Worm (Caenorhabditis elegans) whole organism, mixed stage, embryonic: Measurements from ENCODE around the gene B0478.3.

Experiments
- M03D4.4 ChIP-seq: sonication (generic microtip); optimal IDR thresholded peaks from 2 replicates; lab custom pipeline; 2017; ENCODE audit warnings: mild to moderate bottlenecking, missing genetic modification characterization, missing compliant biosample characterization
- bed-3 ChIP-seq: fragments of 200-800 bp; sonication (Bioruptor generic); optimal IDR thresholded peaks from 3 replicates; lab custom pipeline; 2018; ENCODE audit warnings: mild to moderate bottlenecking, missing genetic modification characterization, moderate library complexity, missing compliant biosample characterization
- blmp-1 ChIP-seq: fragments of 150-350 bp; optimal IDR thresholded peaks from 2 replicates; lab custom pipeline; 2014; ENCODE audit warnings: missing biosample characterization, missing genetic modification characterization
- ceh-43 ChIP-seq: fragments of 200-800 bp; sonication (Bioruptor generic); optimal IDR thresholded peaks from 2 replicates; lab custom pipeline; 2018; ENCODE audit warnings: mild to moderate bottlenecking, missing genetic modification characterization, moderate library complexity, missing compliant biosample characterization
- ceh-83 ChIP-seq: fragments of 200-800 bp; sonication (Bioruptor generic); optimal IDR thresholded peaks from 2 replicates; lab custom pipeline; 2018; ENCODE audit warnings: mild to moderate bottlenecking, missing genetic modification characterization, missing compliant biosample characterization
- ces-1 ChIP-seq: fragments of 150-350 bp; optimal IDR thresholded peaks from 2 replicates; lab custom pipeline; 2014; ENCODE audit warnings: missing biosample characterization, missing genetic modification reagents, missing genetic modification characterization
- cnd-1 ChIP-seq: fragments of 200-800 bp; sonication (Bioruptor generic); optimal IDR thresholded peaks from 2 replicates; lab custom pipeline; 2018; ENCODE audit warnings: mild to moderate bottlenecking, missing genetic modification characterization, missing compliant biosample characterization
- drap-1 ChIP-seq: fragments of 200-800 bp; sonication (Bioruptor generic); optimal IDR thresholded peaks from 3 replicates; lab custom pipeline; 2018; ENCODE audit warnings: mild to moderate bottlenecking, missing genetic modification characterization, missing compliant biosample characterization
- elt-1 ChIP-seq: sonication (generic microtip); optimal IDR thresholded peaks from 2 replicates; lab custom pipeline; 2017; ENCODE audit warnings: missing genetic modification characterization, mild to moderate bottlenecking, missing compliant biosample characterization, antibody characterized with exemption, moderate library complexity, borderline replicate concordance; ENCODE audit not compliant: insufficient read depth
- elt-3 ChIP-seq: fragments of 150-350 bp; optimal IDR thresholded peaks from 2 replicates; lab custom pipeline; 2014; ENCODE audit warnings: missing biosample characterization, missing genetic modification characterization
- flh-1 ChIP-seq: fragments of 200-800 bp; sonication (Bioruptor generic); optimal IDR thresholded peaks from 2 replicates; lab custom pipeline; 2018; ENCODE audit warnings: mild to moderate bottlenecking, missing genetic modification characterization, moderate library complexity, missing compliant biosample characterization
- ham-2 ChIP-seq: fragments of 200-800 bp; sonication (Bioruptor generic); optimal IDR thresholded peaks from 2 replicates; lab custom pipeline; 2018; ENCODE audit warnings: mild to moderate bottlenecking, missing genetic modification characterization, missing compliant biosample characterization
- hlh-1 ChIP-seq: fragments of 150-350 bp; optimal IDR thresholded peaks from 2 replicates; lab custom pipeline; 2014; ENCODE audit warnings: missing biosample characterization, missing genetic modification reagents, missing genetic modification characterization
- lin-13 ChIP-seq: fragments of 150-350 bp; optimal IDR thresholded peaks from 2 replicates; lab custom pipeline; 2014; ENCODE audit warnings: missing biosample characterization, missing genetic modification characterization
- lin-32 ChIP-seq: fragments of 200-800 bp; sonication (Bioruptor generic); optimal IDR thresholded peaks from 2 replicates; lab custom pipeline; 2018; ENCODE audit warnings: mild to moderate bottlenecking, missing genetic modification characterization, missing compliant biosample characterization
- lsy-2 ChIP-seq: fragments of 150-350 bp; optimal IDR thresholded peaks from 2 replicates; lab custom pipeline; 2014; ENCODE audit warnings: missing biosample characterization, missing genetic modification characterization
- mab-5 ChIP-seq: fragments of 150-350 bp; optimal IDR thresholded peaks from 2 replicates; lab custom pipeline; 2014; ENCODE audit warnings: missing biosample characterization, missing genetic modification characterization
- mep-1 ChIP-seq: fragments of 150-350 bp; optimal IDR thresholded peaks from 2 replicates; lab custom pipeline; 2017; ENCODE audit warnings: missing biosample characterization, missing genetic modification reagents, missing genetic modification characterization, inconsistent platforms
- mls-2 ChIP-seq: sonication (generic microtip); optimal IDR thresholded peaks from 2 replicates; lab custom pipeline; 2016; ENCODE audit warnings: mild to moderate bottlenecking, missing genetic modification characterization, moderate library complexity, missing compliant biosample characterization
- nhr-12 ChIP-seq: fragments of 150-350 bp; optimal IDR thresholded peaks from 2 replicates; lab custom pipeline; 2014; ENCODE audit warnings: missing biosample characterization, missing genetic modification characterization
- nhr-2 ChIP-seq: fragments of 150-350 bp; optimal IDR thresholded peaks from 2 replicates; lab custom pipeline; 2014; ENCODE audit warnings: missing biosample characterization, missing genetic modification characterization
- nhr-237 ChIP-seq: fragments of 150-350 bp; optimal IDR thresholded peaks from 2 replicates; lab custom pipeline; 2014; ENCODE audit warnings: missing biosample characterization, missing genetic modification characterization
- nhr-76 ChIP-seq: sonication (generic microtip); optimal IDR thresholded peaks from 2 replicates; lab custom pipeline; 2017; ENCODE audit warnings: missing biosample characterization, missing genetic modification characterization
- pha-4 ChIP-seq: fragments of 150-350 bp; optimal IDR thresholded peaks from 2 replicates; lab custom pipeline; 2018; ENCODE audit warnings: missing biosample characterization, missing genetic modification reagents, missing genetic modification characterization
- sem-2 ChIP-seq: fragments of 200-800 bp; sonication (Bioruptor generic); optimal IDR thresholded peaks from 2 replicates; lab custom pipeline; 2018; ENCODE audit warnings: mild to moderate bottlenecking, missing genetic modification characterization, missing compliant biosample characterization
- snpc-4 ChIP-seq: fragments of 150-350 bp; optimal IDR thresholded peaks from 2 replicates; lab custom pipeline; 2014; ENCODE audit warnings: missing biosample characterization, missing genetic modification characterization
- sptf-1 ChIP-seq: sonication (generic microtip); optimal IDR thresholded peaks from 2 replicates; lab custom pipeline; 2017; ENCODE audit warnings: mild to moderate bottlenecking, missing genetic modification characterization, moderate library complexity, missing compliant biosample characterization
- unc-120 ChIP-seq: sonication (generic microtip); optimal IDR thresholded peaks from 2 replicates; lab custom pipeline; 2017; ENCODE audit warnings: missing genetic modification characterization, missing compliant biosample characterization; ENCODE audit not compliant: poor library complexity, severe bottlenecking
- unc-39 ChIP-seq: fragments of 150-350 bp; optimal IDR thresholded peaks from 2 replicates; lab custom pipeline; 2014; ENCODE audit warnings: missing biosample characterization, missing genetic modification characterization
- ztf-11 ChIP-seq: fragments of 150-350 bp; optimal IDR thresholded peaks from 2 replicates; lab custom pipeline; 2014; ENCODE audit warnings: missing biosample characterization, missing genetic modification characterization

Gene B0478.3

ce11 chrIV:6928417-6928816 is 36.0 kb downstream of the B0478.3 start, which contains the start of gene cest-6:
Gene cest-6 (minus strand): TSS chrIV:6928517.
- no peak for TF ChIP-seq snpc-4
- no peak for TF ChIP-seq elt-3 (tag; lab: Kevin White, UChicago)
- no peak for TF ChIP-seq lin-13 (tag; lab: Kevin White, UChicago)
- no peak for TF ChIP-seq drap-1
- no peak for TF ChIP-seq blmp-1
- TF ChIP-seq mab-5 (tag; lab: Kevin White, UChicago): no peak
- TF ChIP-seq ceh-43 (GFP tag; lab: Kevin White, UChicago): no peak
- TF ChIP-seq M03D4.4 (tag; lab: Kevin White, UChicago): no peak
- TF ChIP-seq ceh-83 (GFP tag; lab: Kevin White, UChicago): no peak
- TF ChIP-seq unc-39 (tag; lab: Kevin White, UChicago): no peak
- TF ChIP-seq hlh-1: no peak
- no peak for TF ChIP-seq cnd-1 (tag; lab: Kevin White, UChicago)
- TF ChIP-seq nhr-2 (tag; lab: Kevin White, UChicago): no peak
- no peak for TF ChIP-seq mep-1 (tag; lab: Kevin White, UChicago)
- no peak for TF ChIP-seq ces-1 (GFP tag; lab: Kevin White, UChicago)
- no peak for TF ChIP-seq bed-3 (GFP tag; lab: Kevin White, UChicago)
- no peak for TF ChIP-seq nhr-76 (tag; lab: Kevin White, UChicago)
- no peak for TF ChIP-seq lsy-2 (tag; lab: Kevin White, UChicago)
- TF ChIP-seq unc-120 (tag; lab: Kevin White, UChicago): no peak
- no peak for TF ChIP-seq nhr-12 (tag; lab: Kevin White, UChicago)

- TF ChIP-seq unc-120 (tag; lab: Kevin White, UChicago): no peak
- TF ChIP-seq ham-2 (GFP tag; lab: Kevin White, UChicago): no peak
- TF ChIP-seq elt-1 (tag; lab: Kevin White, UChicago): peak; percentile 54
- no peak for TF ChIP-seq nhr-12 (tag; lab: Kevin White, UChicago)
- TF ChIP-seq cnd-1 (tag; lab: Kevin White, UChicago): no peak
- TF ChIP-seq blmp-1: no peak
- TF ChIP-seq mls-2 (tag; lab: Kevin White, UChicago): no peak
Measured at ce11 chrIV:6925520-6925919, 38.9 kb downstream of the B0478.3 start.

ce11 chrIV:6923070-6923469 is 41.3 kb downstream of the B0478.3 start, which contains the start of gene T22D1.1:
Gene T22D1.1 (plus strand): TSS chrIV:6923370.
- TF ChIP-seq nhr-12 (tag; lab: Kevin White, UChicago) (no peak), sem-2 (no peak), unc-39 (tag; lab: Kevin White, UChicago) (no peak), snpc-4 (no peak), mep-1 (tag; lab: Kevin White, UChicago) (no peak), ces-1 (GFP tag; lab: Kevin White, UChicago) (no peak), lin-32 (GFP tag; lab: Kevin White, UChicago) (no peak), elt-1 (tag; lab: Kevin White, UChicago) (no peak), lsy-2 (tag; lab: Kevin White, UChicago) (no peak), lin-13 (tag; lab: Kevin White, UChicago) (no peak), ham-2 (GFP tag; lab: Kevin White, UChicago) (no peak), mab-5 (tag; lab: Kevin White, UChicago) (no peak)

- TF ChIP-seq bed-3 (GFP tag; lab: Kevin White, UChicago) (no peak), lsy-2 (tag; lab: Kevin White, UChicago) (no peak), snpc-4 (no peak), nhr-2 (tag; lab: Kevin White, UChicago) (no peak), flh-1 (GFP tag; lab: Kevin White, UChicago) (no peak), nhr-12 (tag; lab: Kevin White, UChicago) (no peak), ces-1 (GFP tag; lab: Kevin White, UChicago) (no peak)
Measured at ce11 chrIV:6920063-6920462, 44.3 kb downstream of the B0478.3 start, which contains the start of gene T22D1.18. Gene T22D1.18 (minus strand): TSS chrIV:6920163.

- TF ChIP-seq lin-13 (tag; lab: Kevin White, UChicago) (peak; percentile 58), elt-1 (tag; lab: Kevin White, UChicago) (no peak), sem-2 (no peak), sptf-1 (peak; percentile 38), ces-1 (GFP tag; lab: Kevin White, UChicago) (peak; percentile 93), nhr-237 (tag; lab: Kevin White, UChicago) (peak; percentile 69), mep-1 (tag; lab: Kevin White, UChicago) (peak; percentile 65), pha-4 (tag; lab: Kevin White, UChicago) (peak; percentile 59), nhr-2 (tag; lab: Kevin White, UChicago) (peak; percentile 4), lsy-2 (tag; lab: Kevin White, UChicago) (peak; percentile 81), ceh-43 (GFP tag; lab: Kevin White, UChicago) (peak; percentile 42), ztf-11 (no peak), blmp-1 (peak; percentile 27)
Measured at ce11 chrIV:6919318-6919717, 45.1 kb downstream of the B0478.3 start, which contains the start of gene ruvb-2. Gene ruvb-2 (minus strand): TSS chrIV:6919406.
